Worm (Caenorhabditis elegans): ENCODE measurements around the gene srw-6.

srw-6 gene

DNA sequence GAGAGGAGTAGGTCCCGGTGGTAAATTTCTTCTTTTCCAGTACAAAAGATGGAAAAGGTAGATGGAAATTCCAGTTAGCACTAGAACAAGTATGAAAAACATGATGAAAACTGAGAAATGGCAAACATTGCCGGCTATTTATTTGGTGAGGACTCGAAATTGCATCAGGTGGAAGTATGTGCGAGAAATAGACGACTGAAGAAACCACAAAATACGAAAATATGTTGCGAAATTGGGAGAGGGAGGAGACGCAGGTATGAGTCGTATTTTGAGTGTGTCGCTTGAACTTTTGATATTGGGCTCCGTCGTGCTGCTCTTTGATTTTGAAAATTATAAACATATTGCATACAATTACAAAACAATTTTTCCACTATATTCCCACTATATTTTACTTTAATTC, 5.1 kb upstream of the srw-6 start, which contains the start of gene cyp-33C8 (continued):
- TF ChIP-seq skn-1 (tag; optimal IDR thresholded peaks at IDR 0.05) (peak; percentile 73), pax-3 (tag; optimal IDR thresholded peaks at IDR 0.05) (no peak), nhr-12 (tag; optimal IDR thresholded peaks at IDR 0.05) (no peak), nhr-237 (tag; optimal IDR thresholded peaks at IDR 0.05) (no peak), C34B4.2 (tag; optimal IDR thresholded peaks at IDR 0.05) (no peak), lin-14 (GFP tag; optimal IDR thresholded peaks at IDR 0.05) (peak; percentile 66), nhr-20 (tag; optimal IDR thresholded peaks at IDR 0.05) (peak; percentile 53), C04F5.9 (tag; optimal IDR thresholded peaks at IDR 0.05) (no peak), mdl-1 (tag; optimal IDR thresholded peaks at IDR 0.05) (no peak), fkh-8 (tag; optimal IDR thresholded peaks at IDR 0.05) (peak; percentile 41), ama-1 (optimal IDR thresholded peaks at IDR 0.05) (no peak), ets-5 (GFP tag; IDR thresholded peaks at IDR 0.05) (no peak), mep-1 (tag; optimal IDR thresholded peaks at IDR 0.05) (peak; percentile 11), grh-1 (GFP tag; IDR thresholded peaks at IDR 0.05) (no peak), F16B12.6 (tag; optimal IDR thresholded peaks at IDR 0.05) (no peak), zag-1 (tag; optimal IDR thresholded peaks at IDR 0.05) (no peak), ceh-8 (GFP tag; optimal IDR thresholded peaks at IDR 0.05) (no peak), tbx-2 (tag; optimal IDR thresholded peaks at IDR 0.05) (no peak), ceh-82 (tag; optimal IDR thresholded peaks at IDR 0.05) (peak in 2 of 3 experiments; percentile 46 to 51), vab-15 (tag; optimal IDR thresholded peaks at IDR 0.05) (no peak), sup-37 (GFP tag; optimal IDR thresholded peaks at IDR 0.05) (no peak), lir-3 (tag; optimal IDR thresholded peaks at IDR 0.05; ENCODE audit: poor library complexity) (no peak), unc-86 (tag; optimal IDR thresholded peaks at IDR 0.05) (no peak), ceh-63 (GFP tag; optimal IDR thresholded peaks at IDR 0.05) (no peak), aha-1 (tag; optimal IDR thresholded peaks at IDR 0.05) (no peak), hpl-2 (GFP tag; optimal IDR thresholded peaks at IDR 0.05) (peak; percentile 33), efl-1 (optimal IDR thresholded peaks at IDR 0.05) (peak; percentile 36 to 62), efl-1 (GFP tag; optimal IDR thresholded peaks at IDR 0.05 in 1 of 2) (peak; percentile 22 to 94), dsc-1 (tag; optimal IDR thresholded peaks at IDR 0.05) (no peak), elt-2 (tag; optimal IDR thresholded peaks at IDR 0.05) (no peak), efl-3 (GFP tag; optimal IDR thresholded peaks at IDR 0.05) (no peak), C16A3.4 (tag; optimal IDR thresholded peaks at IDR 0.05) (peak; percentile 22), dpl-1 (GFP tag; optimal IDR thresholded peaks at IDR 0.05) (peak in 2 of 3 experiments; percentile 9 to 21), elt-3 (tag; optimal IDR thresholded peaks at IDR 0.05) (no peak), nhr-77 (tag; optimal IDR thresholded peaks at IDR 0.05) (no peak), sptf-1 (tag; optimal IDR thresholded peaks at IDR 0.05) (no peak)

DNA sequence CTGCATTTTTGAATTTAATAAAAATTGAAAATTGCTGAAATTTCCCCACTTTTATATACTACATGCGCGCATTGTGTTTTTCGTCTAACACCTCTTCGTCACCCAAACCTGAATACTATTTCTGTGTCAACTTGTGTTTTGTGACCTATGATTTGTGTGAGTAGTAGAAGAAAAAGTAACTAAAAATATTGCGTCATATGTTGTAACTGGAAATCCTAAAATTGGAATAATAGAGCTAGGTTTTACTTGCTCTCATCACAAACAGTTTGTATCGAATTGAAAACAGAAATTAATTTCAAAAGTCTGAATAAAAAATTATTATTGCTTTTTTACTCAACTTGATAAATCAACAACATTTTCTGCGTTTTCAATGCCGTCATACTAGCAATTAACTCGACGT, 2.9 kb upstream of the srw-6 start, which contains the start of gene R08F11.4:
Gene R08F11.4, minus strand, starts transcription at position 29 of the 400 bp plus-strand sequence.
- TF ChIP-seq lin-13 (GFP tag; optimal IDR thresholded peaks at IDR 0.05) (no peak), nhr-85 (tag) (peak; percentile 64), lir-3 (tag; optimal IDR thresholded peaks at IDR 0.05; ENCODE audit: poor library complexity) (no peak), nhr-19 (GFP tag; conservative IDR thresholded peaks at IDR 0.05) (no peak), fkh-10 (GFP tag; optimal IDR thresholded peaks at IDR 0.05) (no peak), ces-1 (GFP tag; optimal IDR thresholded peaks at IDR 0.05) (no peak), skn-1 (tag; optimal IDR thresholded peaks at IDR 0.05) (peak; percentile 13), nhr-20 (tag; optimal IDR thresholded peaks at IDR 0.05) (peak; percentile 31), snu-23 (GFP tag; optimal IDR thresholded peaks at IDR 0.05) (peak; percentile 9), lin-14 (GFP tag; optimal IDR thresholded peaks at IDR 0.05) (peak; percentile 29), lin-39 (tag; optimal IDR thresholded peaks at IDR 0.05) (no peak), swsn-7 (tag; optimal IDR thresholded peaks at IDR 0.05) (no peak), nhr-90 (tag; optimal IDR thresholded peaks at IDR 0.05; ENCODE audit: poor library complexity) (peak; percentile 9), hlh-17 (GFP tag; optimal IDR thresholded peaks at IDR 0.05; ENCODE audit: borderline replicate concordance) (no peak), lsy-2 (tag; optimal IDR thresholded peaks at IDR 0.05) (no peak), C16A3.4 (tag; optimal IDR thresholded peaks at IDR 0.05) (no peak), nhr-28 (tag; optimal IDR thresholded peaks at IDR 0.05) (no peak), sox-4 (tag; optimal IDR thresholded peaks at IDR 0.05) (no peak), ceh-90 (tag; optimal IDR thresholded peaks at IDR 0.05) (no peak), nhr-71 (tag; optimal IDR thresholded peaks at IDR 0.05) (peak; percentile 26), mep-1 (tag; optimal IDR thresholded peaks at IDR 0.05) (no peak)
